Worm (Caenorhabditis elegans) whole organism, L4 larva: ENCODE measurements around the gene Y53G8AR.6.

ENCODE experiments used
- aly-2 ChIP-seq: sonication (generic microtip); optimal IDR thresholded peaks from 2 replicates; lab custom pipeline; 2018; ENCODE audit warnings: missing biosample characterization, missing genetic modification characterization
- egl-27 ChIP-seq: sonication (generic microtip); optimal IDR thresholded peaks from 3 replicates; lab custom pipeline; 2017; ENCODE audit warnings: missing biosample characterization, missing genetic modification reagents, missing genetic modification characterization
- fkh-10 ChIP-seq: fragments of 150-350 bp; optimal IDR thresholded peaks from 2 replicates; lab custom pipeline; 2014; ENCODE audit warnings: missing biosample characterization, missing genetic modification reagents, missing genetic modification characterization
- mdl-1 ChIP-seq, 2 experiments: fragments of 150-350 bp in 1 of 2; sonication (generic microtip) in 1 of 2; optimal IDR thresholded peaks; 2 replicates each; lab custom pipeline; 2014 to 2017; ENCODE audit warnings: missing biosample characterization in 2 of 2, missing genetic modification characterization in 2 of 2
- mes-2 ChIP-seq: sonication (generic microtip); optimal IDR thresholded peaks from 2 replicates; lab custom pipeline; 2016; ENCODE audit warnings: missing genotype, mild to moderate bottlenecking, missing genetic modification characterization, missing compliant biosample characterization; ENCODE audit not compliant: poor library complexity, severe bottlenecking
- unc-39 ChIP-seq: sonication (generic microtip); optimal IDR thresholded peaks from 2 replicates; lab custom pipeline; 2017; ENCODE audit warnings: missing biosample characterization, missing genetic modification characterization
- zag-1 ChIP-seq: fragments of 150-350 bp; optimal IDR thresholded peaks from 2 replicates; lab custom pipeline; 2014; ENCODE audit warnings: missing biosample characterization, missing genetic modification characterization

DNA sequence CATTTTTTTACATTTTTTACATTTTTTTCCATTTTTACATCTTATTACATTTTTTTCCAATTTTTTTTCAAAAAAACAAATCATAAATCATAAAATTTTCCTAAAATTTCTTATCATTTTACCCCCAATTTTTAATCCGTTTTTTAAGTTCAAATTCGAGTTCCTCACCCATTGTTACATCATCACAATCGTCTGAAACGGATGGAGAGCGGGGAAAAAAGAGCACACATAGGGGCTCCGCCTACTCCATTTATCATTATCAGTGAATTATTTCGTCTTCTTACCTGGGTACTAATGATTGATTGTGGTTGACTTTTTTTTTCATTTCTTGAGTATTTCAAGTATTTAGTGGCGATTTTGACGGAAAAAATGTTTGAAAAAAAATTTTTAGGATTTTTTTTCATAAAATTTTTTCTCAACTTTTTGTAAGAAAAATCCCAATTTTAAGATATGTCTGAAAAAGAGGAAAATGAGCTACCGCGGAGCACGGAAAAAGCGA lies 12.6 kb upstream of the Y53G8AR.6 start, which contains the start of gene mfsd-8:
- TF ChIP-seq zag-1 (tag; lab: Kevin White, UChicago) (no peak), fkh-10 (no peak), mdl-1 (tag; optimal IDR thresholded peaks at IDR 0.05; lab: Kevin White, UChicago) (no peak), egl-27 (tag; lab: Kevin White, UChicago) (no peak), aly-2 (tag; lab: Kevin White, UChicago) (no peak), unc-39 (tag; lab: Kevin White, UChicago) (no peak), mes-2 (tag; lab: Kevin White, UChicago) (no peak)
